Fruit fly (Drosophila melanogaster) Kc167 (cell line): ENCODE results near the gene Abca3.

Experiments used
- Myc ChIP-seq: fragments of >200 bp; optimal IDR thresholded peaks from 2 replicates; lab custom pipeline; 2017; ENCODE audit warnings: missing external identifiers
- Sin3A ChIP-seq: fragments of >200 bp; optimal IDR thresholded peaks from 2 replicates; lab custom pipeline; 2018; ENCODE audit warnings: missing external identifiers
- h ChIP-seq: fragments of >200 bp; optimal IDR thresholded peaks from 3 replicates; lab custom pipeline; 2018; ENCODE audit warnings: missing external identifiers
- insv ChIP-seq: fragments of >200 bp; optimal IDR thresholded peaks from 3 replicates; lab custom pipeline; 2018; ENCODE audit warnings: missing external identifiers
- psq ChIP-seq: fragments of >200 bp; optimal IDR thresholded peaks from 2 replicates; lab custom pipeline; 2017; ENCODE audit warnings: missing external identifiers
- ttk ChIP-seq: sonication (Bioruptor generic); optimal IDR thresholded peaks from 2 replicates; lab custom pipeline; 2017; ENCODE audit warnings: missing external identifiers

Gene Abca3

dm6 chrX:21251048-21251447 is 55.4 kb downstream of the Abca3 start, which contains the start of gene CG1722:
Gene CG1722 (minus strand): TSS chrX:21251148.
- TF ChIP-seq h (lab: Kevin White, UChicago), result no peak
- no peak for TF ChIP-seq Sin3A (lab: Kevin White, UChicago)
- no peak for TF ChIP-seq Myc (lab: Kevin White, UChicago)
- no peak for TF ChIP-seq psq (lab: Kevin White, UChicago)
- TF ChIP-seq insv (lab: Kevin White, UChicago), result no peak
- no peak for TF ChIP-seq ttk (lab: Kevin White, UChicago)
